Worm (Caenorhabditis elegans): ENCODE data around the gene F49H12.3.

F49H12.3 gene

ce11 chrX:2050212-2050611 lies 34.0 kb upstream of the F49H12.3 start:
- TF ChIP-seq mdl-1 (tag; optimal IDR thresholded peaks at IDR 0.05) (no peak), ceh-63 (GFP tag; optimal IDR thresholded peaks at IDR 0.05) (peak; percentile 42)

ce11 chrX:2051602-2052001 lies 32.6 kb upstream of the F49H12.3 start, which contains the start of gene Y102A11A.1:
Gene Y102A11A.1 (plus strand): TSS chrX:2051824.
- no peak for TF ChIP-seq nhr-12 (tag; optimal IDR thresholded peaks at IDR 0.05)
- TF ChIP-seq elt-2 (tag; optimal IDR thresholded peaks at IDR 0.05): peak; percentile 48

- TF ChIP-seq mab-9 (GFP tag; IDR thresholded peaks at IDR 0.05): peak; percentile 57; the same call in 1 of the 2 replicates
Measured at ce11 chrX:2057828-2058418, 26.3 kb upstream of the F49H12.3 start.

ce11 chrX:2058498-2059349 lies 25.5 kb upstream of the F49H12.3 start:
- 0 out of 2 replicates have a peak, but pooled peaks have one; percentile 4 for TF ChIP-seq nhr-19 (GFP tag; conservative IDR thresholded peaks at IDR 0.05)

- TF ChIP-seq pax-3 (tag; optimal IDR thresholded peaks at IDR 0.05) (peak; percentile 50), unc-62 (GFP tag; optimal IDR thresholded peaks at IDR 0.05) (no peak)
Measured at ce11 chrX:2064730-2065129, 19.4 kb upstream of the F49H12.3 start, which contains the start of gene F49H12.7. Gene F49H12.7 (plus strand): TSS chrX:2065030.

ce11 chrX:2068294-2068693 lies 15.9 kb upstream of the F49H12.3 start:
- peak in 1 of 2 experiments; percentile 35 for TF ChIP-seq lin-35 (GFP tag; optimal IDR thresholded peaks at IDR 0.05)
- TF ChIP-seq dpl-1 (GFP tag; optimal IDR thresholded peaks at IDR 0.05): no peak
- TF ChIP-seq elt-2 (tag; optimal IDR thresholded peaks at IDR 0.05): peak; percentile 50
- TF ChIP-seq Y116A8C.19 (tag; optimal IDR thresholded peaks at IDR 0.05; ENCODE audit: borderline replicate concordance): no peak
- no peak for TF ChIP-seq isw-1 (GFP tag; IDR thresholded peaks at IDR 0.05)
- no peak for TF ChIP-seq unc-30 (tag; optimal IDR thresholded peaks at IDR 0.05)

- TF ChIP-seq rnt-1 (tag; optimal IDR thresholded peaks at IDR 0.05) (peak; percentile 25), fkh-4 (tag; optimal IDR thresholded peaks at IDR 0.05; ENCODE audit: borderline replicate concordance) (no peak), elt-2 (tag; optimal IDR thresholded peaks at IDR 0.05) (peak; percentile 19), efl-1 (optimal IDR thresholded peaks at IDR 0.05) (no peak), efl-1 (GFP tag; optimal IDR thresholded peaks at IDR 0.05 in 1 of 2) (peak in 1 of 2 experiments; percentile 61)
Measured at ce11 chrX:2070418-2070996, 13.7 kb upstream of the F49H12.3 start, which contains the start of gene acl-4. Gene acl-4 (minus strand): TSS chrX:2070444.

- TF ChIP-seq sup-37 (GFP tag; optimal IDR thresholded peaks at IDR 0.05) (peak; percentile 59), sptf-1 (tag; optimal IDR thresholded peaks at IDR 0.05) (no peak), sox-4 (tag; optimal IDR thresholded peaks at IDR 0.05) (peak; percentile 2), fkh-8 (tag; optimal IDR thresholded peaks at IDR 0.05) (peak; percentile 63), mef-2 (tag; optimal IDR thresholded peaks at IDR 0.05) (peak; percentile 10), ets-5 (GFP tag; IDR thresholded peaks at IDR 0.05) (no peak), lir-3 (tag; optimal IDR thresholded peaks at IDR 0.05; ENCODE audit: poor library complexity) (no peak), egl-27 (tag; optimal IDR thresholded peaks at IDR 0.05) (no peak), blmp-1 (tag; optimal IDR thresholded peaks at IDR 0.05) (peak; percentile 67), nhr-237 (tag; optimal IDR thresholded peaks at IDR 0.05) (no peak), hlh-17 (GFP tag; optimal IDR thresholded peaks at IDR 0.05; ENCODE audit: borderline replicate concordance) (no peak), vab-15 (tag; optimal IDR thresholded peaks at IDR 0.05) (peak; percentile 42), nhr-47 (tag; optimal IDR thresholded peaks at IDR 0.05) (peak; percentile 86), ztf-4 (tag; optimal IDR thresholded peaks at IDR 0.05) (no peak), nhr-76 (tag; optimal IDR thresholded peaks at IDR 0.05) (no peak), unc-98 (GFP tag; IDR thresholded peaks at IDR 0.05) (0 out of 2 replicates have a peak, but pooled peaks have one; percentile 13), ceh-90 (tag; optimal IDR thresholded peaks at IDR 0.05) (no peak)
Measured at ce11 chrX:2071392-2072001, 12.7 kb upstream of the F49H12.3 start.
